Fruit fly (Drosophila melanogaster) whole organism, embryonic: ENCODE data around the gene Nmdar2.

Experiments used
- CG11456 ChIP-seq: fragments of 200-800 bp; sonication (Bioruptor generic); IDR thresholded peaks from 3 replicates; pipeline ENCODE4 v1.3.6; 2022; ENCODE audit warnings: missing biosample characterization, missing genetic modification characterization
- CG6854 ChIP-seq: fragments of 200-800 bp; sonication (Bioruptor generic); optimal IDR thresholded peaks from 3 replicates; lab custom pipeline; 2017; ENCODE audit warnings: missing biosample characterization, mild to moderate bottlenecking, missing genetic modification characterization

DNA sequence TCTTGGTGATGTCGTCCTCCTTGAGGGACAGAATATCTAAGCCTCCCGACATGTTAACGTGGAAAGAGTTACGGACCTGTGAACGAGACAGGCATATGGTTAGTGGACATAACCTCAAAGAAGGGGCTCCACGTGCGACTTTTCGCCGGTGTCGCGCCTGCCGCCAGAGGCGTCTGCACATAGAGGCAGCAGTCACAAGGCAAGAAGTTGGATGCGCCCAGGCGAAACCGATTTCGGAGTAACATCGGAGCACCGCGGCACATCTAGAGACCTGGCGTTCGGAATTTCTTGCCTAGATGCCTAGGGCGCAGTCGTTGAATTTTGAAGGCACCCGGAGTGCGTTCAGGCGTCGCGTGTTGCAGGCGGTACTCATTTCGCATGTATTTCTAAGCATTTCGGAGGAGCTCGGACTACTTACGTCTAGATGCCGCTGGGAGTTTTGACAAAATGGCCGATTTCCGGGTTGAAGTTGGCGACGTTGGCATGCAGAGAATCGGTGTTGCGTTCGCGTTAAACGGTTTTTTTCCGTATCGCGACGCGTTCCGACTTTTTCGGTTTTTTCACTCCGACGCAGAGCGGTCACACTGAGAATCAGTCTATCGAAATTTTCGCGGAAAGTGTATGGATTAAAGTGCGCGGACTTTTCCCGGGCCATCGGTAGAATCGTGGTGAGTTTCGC is 24.6 kb downstream of the Nmdar2 start, which contains the start of the genes sta and inc:
- TF ChIP-seq CG11456 (GFP tag; lab: Robert Waterston, UW) = peak; percentile 74; the same call in 2 of the 3 replicates
- peak; percentile 75 for TF ChIP-seq CG6854 (GFP tag; lab: Kevin White, UChicago)
